Worm (Caenorhabditis elegans) whole organism, dauer: ENCODE measurements around the gene pei-2.

ENCODE experiments used
- unc-62 ChIP-seq: sonication (generic microtip); optimal IDR thresholded peaks from 2 replicates; lab custom pipeline; 2017; ENCODE audit warnings: missing biosample characterization, missing genetic modification reagents, missing genetic modification characterization

The pei-2 gene

DNA sequence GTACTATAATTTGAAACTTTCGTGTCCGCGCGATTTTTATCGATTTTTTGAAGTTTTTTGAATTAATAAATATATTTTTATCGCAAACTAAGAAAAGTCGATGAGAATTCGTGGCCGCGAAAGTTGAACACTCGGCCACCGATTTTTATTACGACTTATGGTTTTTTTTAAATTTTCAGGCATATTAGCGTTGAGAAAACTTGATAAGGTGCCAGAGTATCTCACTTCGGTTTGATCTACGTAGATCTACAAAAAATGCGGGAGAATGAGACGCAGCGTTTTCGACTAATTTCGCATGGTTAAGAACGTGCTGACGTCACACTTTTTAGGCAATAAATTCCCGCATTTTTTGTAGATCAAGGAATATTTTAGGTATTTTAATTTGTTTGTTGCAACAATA lies at the start of gene pei-2:
Gene pei-2 (minus strand): TSS at position 101 of the 400 bp plus-strand sequence.
- TF ChIP-seq unc-62 (GFP tag; lab: Kevin White, UChicago), result no peak

ce11 chrV:1067468-1067867 lies 44.2 kb upstream of the pei-2 start, which contains the start of gene K10C9.7:
K10C9.7 (minus strand) TSS chrV:1067568.
- TF ChIP-seq unc-62 (GFP tag; lab: Kevin White, UChicago), result no peak

DNA sequence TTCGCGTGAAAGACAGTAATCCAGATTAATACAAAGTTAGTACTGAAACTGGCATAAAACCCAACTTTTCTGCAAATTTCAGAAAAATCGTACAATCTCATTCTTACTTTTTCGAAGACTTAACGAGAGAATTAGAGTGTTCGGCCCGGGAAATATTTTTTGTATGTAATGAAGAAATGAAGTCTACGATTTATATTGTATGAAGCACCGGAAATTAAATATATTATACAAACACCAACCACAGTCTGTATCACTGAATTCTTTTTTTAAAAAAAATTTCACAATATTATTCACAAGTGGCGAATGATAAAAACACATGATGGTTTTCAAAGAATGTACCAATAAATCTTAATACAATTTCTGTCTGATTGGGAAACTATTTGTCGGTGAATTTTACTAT lies 41.2 kb upstream of the pei-2 start, which contains the start of gene str-67:
Gene str-67 (minus strand): TSS at position 101 of the 400 bp plus-strand sequence.
- no peak for TF ChIP-seq unc-62 (GFP tag; lab: Kevin White, UChicago)

- no peak for TF ChIP-seq unc-62 (GFP tag; lab: Kevin White, UChicago)
Observed at ce11 chrV:1061295-1061694, 38.0 kb upstream of the pei-2 start, which contains the start of gene rnst-2. rnst-2 (plus strand) TSS chrV:1061595.

DNA sequence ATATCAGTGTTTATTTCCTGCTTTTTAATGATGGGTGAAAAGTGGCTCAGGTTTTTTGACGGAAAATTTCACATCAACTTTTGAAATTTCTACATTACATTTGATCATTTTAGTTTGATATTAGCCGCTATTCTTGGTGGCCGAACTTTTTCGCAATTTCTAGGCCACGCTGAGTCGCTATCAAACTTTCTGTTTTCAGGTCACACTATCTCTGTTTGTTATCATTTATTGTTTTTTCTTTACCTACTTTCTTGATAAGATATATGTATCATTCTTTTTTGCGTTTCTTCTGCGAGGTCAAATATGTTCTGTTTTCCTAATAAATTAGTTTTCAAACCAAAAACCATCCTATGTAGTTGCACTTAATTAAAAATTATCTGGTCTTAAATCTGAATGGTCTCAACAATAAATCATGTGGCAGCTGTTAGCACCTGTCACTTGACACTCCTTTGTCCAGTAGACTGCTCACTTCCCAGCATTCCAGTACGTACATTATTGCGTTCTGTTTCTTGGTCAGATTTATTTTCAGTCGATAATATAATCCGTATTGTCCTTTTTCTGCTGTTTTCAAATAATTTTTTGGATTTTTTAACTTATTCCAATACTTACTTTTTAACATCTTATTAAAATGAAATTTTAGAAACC lies 37.1 kb upstream of the pei-2 start:
- TF ChIP-seq unc-62 (GFP tag; lab: Kevin White, UChicago), result no peak

DNA sequence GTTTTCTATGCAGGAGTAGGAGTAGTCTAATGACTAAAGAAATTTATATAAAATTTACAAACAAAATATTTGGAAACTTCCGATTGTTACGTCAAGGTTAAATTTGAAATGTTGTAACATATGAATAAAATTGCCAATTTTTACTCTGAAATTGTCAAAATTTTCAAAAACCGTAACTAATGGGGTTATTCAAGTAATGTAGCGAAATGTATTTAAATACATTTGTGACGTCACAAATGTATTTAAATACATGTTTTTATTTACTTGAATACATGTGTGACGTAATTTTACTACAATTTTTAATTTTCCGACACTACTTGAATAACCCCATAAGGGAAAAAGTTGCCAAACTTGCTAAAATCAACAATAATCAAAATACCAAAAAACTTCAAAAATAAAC lies 30.1 kb upstream of the pei-2 start:
- TF ChIP-seq unc-62 (GFP tag; lab: Kevin White, UChicago), result no peak

DNA sequence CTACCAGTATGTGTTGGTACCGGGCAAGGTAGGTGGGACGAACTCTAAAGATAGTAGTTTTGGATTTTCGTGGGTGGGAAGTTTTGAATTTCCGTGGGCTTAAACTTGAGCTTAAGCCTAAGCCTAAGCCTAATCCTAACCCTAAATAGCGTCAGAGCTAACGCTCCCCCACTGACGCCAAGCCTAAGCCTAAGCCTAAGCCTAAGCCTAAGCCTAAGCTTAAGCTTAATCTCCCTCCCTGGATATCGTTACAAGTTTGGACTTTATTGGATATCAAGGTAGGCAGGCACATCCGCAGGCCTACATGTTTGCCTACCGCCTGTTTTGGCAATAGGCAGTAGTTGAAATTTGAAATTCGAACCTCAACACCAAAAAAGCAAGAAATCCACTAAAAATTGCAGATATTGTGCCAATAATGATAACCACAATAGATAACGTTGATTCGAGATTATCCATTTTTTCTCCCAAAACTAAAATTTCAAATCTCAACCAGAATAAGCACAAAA lies 29.3 kb upstream of the pei-2 start, which contains the start of gene K10C9.4:
Gene K10C9.4 (minus strand): TSS at position 456 of the 506 bp plus-strand sequence.
- TF ChIP-seq unc-62 (GFP tag; lab: Kevin White, UChicago), result no peak

ce11 chrV:1051651-1052050 lies 28.4 kb upstream of the pei-2 start:
- no peak for TF ChIP-seq unc-62 (GFP tag; lab: Kevin White, UChicago)

DNA sequence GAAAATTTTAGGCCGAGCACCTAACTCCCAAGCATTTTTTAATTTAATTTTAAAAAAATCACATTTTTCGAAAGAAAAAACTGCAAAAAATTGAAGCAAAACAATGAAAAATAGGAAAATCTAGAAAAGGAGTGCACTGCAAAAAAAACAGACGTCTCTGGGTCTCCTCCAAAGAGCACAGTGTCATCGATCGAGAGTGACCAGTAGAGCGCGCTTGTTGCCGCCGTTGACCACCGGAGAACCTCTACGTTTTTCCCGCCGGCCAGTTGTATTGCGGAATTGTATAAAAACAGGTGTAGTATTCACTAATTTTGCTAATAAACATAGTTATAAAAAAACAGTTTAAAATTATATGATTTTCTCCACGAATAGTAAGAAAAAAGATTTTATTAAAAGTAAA lies 26.1 kb upstream of the pei-2 start:
- no peak for TF ChIP-seq unc-62 (GFP tag; lab: Kevin White, UChicago)

DNA sequence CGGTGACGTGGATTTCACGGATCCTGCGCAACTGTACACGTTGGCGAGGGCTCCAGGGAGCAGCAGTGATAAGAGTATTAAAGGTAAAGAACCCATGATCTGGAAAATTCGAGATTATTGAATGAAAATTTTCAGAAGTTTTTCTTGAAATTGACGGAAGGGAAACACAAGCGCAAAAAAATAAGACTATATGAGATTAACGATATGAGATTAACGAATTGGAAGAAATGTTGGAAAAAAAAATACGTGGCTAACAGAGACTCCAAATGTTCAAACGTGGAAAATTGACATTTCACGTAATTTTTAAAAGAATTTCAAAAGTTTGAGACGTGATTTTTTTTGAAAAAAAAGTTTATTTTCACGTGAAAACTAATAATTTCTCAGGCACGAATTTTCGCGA lies 25.2 kb upstream of the pei-2 start, which contains the start of gene nra-4:
Gene nra-4 (minus strand): TSS at position 101 of the 400 bp plus-strand sequence.
- TF ChIP-seq unc-62 (GFP tag; lab: Kevin White, UChicago), result no peak

DNA sequence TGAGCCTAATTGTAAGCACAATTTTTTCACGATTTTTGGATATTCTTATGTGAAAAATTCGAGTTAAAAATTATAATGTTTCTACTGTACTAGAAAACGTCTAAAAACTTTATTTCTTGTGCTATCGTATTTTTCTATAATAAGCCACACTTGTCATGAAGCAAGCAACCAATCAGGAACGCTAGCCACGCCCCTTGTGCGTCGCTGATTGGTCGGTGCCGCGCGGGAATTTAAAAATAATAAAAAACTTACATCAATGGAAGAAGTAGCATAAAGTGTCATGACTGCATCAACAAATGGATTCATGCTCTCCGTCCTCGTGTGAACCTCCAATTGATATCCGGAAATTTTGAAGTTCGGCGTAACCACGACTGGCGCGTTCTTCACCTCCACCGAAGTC lies 24.0 kb upstream of the pei-2 start:
- no peak for TF ChIP-seq unc-62 (GFP tag; lab: Kevin White, UChicago)

DNA sequence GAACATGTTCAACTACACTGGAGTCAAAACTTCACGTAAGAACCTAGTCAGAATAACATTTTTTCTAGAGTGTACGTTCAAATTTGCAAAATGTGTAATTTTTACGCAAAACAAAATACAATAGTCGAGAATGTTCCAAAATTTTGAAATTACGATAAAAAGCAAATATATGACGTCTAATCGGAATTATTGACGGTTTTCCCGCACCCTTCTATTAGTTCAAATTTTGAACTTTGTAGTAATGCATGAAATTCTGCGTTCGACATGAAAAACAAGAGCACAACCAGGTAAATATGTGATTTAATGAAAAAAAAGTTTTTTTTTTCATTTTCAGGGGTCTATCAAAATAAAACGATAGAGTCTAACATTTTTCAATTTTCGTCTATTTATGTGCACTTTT lies 14.8 kb upstream of the pei-2 start:
- no peak for TF ChIP-seq unc-62 (GFP tag; lab: Kevin White, UChicago)

DNA sequence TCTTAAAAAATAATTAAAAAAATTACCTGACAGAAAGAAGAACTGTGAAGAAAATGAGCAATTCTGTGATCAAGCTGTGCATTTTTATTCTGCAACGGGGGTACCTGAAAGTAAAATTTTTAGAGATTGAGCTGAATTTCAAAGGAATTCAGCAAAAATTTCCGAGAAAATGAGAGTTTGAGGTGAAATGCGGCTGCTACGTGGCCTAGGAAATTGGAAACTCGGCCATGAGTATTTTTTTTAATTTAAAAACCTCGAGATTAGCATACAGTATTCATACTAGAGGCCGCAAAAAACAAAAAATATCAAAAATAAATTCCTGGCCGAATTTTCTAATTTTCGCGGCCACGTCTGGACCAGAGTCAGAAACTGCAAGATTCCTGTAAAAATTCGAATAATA lies 10.0 kb upstream of the pei-2 start, which contains the start of gene flp-34:
Gene flp-34 (minus strand): TSS at position 101 of the 400 bp plus-strand sequence.
- no peak for TF ChIP-seq unc-62 (GFP tag; lab: Kevin White, UChicago)

DNA sequence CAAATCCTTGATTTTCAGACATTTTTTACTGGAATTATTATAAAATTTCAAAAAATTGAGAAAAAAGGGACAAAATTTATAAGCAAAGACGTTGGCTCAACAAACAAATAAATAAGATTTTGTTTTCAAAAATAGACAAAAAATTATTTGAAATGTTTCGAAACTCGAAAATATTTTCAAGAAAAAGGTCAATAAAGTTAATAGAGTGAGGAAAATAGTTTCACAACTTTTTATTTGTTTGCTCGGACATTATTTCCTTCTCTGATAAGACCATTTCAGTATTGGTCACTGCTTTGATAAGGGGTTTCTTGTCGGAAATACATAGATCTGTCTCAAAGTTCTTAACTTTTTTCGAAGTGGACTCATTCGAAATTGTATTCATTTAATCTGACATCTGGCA lies 3.8 kb upstream of the pei-2 start, which contains the start of gene R09A1.3:
Gene R09A1.3 (minus strand): TSS at position 31 of the 400 bp plus-strand sequence.
- no peak for TF ChIP-seq unc-62 (GFP tag; lab: Kevin White, UChicago)

- no peak for TF ChIP-seq unc-62 (GFP tag; lab: Kevin White, UChicago)
Observed at ce11 chrV:1021456-1021855, 1.8 kb downstream of the pei-2 start.

DNA sequence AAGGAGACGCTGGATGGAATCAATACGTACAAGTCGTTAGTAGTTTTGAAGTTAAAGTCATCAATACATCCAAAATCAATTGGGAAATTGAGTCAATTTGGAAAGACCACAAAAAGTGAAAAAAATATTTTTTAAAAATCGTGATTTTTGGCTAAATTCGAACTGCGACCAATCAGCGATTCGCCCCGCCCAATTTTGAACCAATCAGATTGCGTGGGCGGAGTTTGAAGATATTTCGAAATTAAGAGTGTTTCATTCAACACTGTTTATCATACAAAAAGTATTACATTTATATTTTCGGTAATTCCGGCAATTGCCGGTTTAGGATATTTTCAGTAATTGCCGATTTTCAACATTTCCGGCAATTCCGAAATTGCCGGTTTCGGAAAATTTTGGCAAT lies 6.1 kb downstream of the pei-2 start:
- no peak for TF ChIP-seq unc-62 (GFP tag; lab: Kevin White, UChicago)

DNA sequence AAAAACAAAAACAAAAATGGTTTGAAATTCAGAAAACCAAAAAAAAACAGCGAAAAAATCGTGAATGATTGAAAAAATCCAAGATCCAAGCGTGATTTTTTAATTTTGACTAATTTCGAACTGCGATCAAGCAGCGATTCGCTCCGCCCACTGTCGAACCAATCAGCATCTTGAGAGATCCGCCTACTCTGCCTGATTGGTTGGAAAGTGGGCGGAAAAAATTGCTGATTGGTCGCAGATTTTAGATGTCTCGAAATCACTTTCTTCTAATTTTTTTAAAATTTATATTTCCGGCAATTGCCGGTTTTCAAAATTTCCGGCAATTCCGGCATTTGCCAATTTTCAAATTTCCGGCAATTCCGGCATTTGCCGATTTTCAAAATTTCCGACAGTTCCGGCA lies 8.1 kb downstream of the pei-2 start:
- TF ChIP-seq unc-62 (GFP tag; lab: Kevin White, UChicago), result no peak
